Worm (Caenorhabditis elegans) whole organism, L2 larva: Measurements from ENCODE around the gene asp-2.

Experiments used
- ZK546.5 ChIP-seq: sonication (generic microtip); optimal IDR thresholded peaks from 2 replicates; lab custom pipeline; 2017; ENCODE audit warnings: missing biosample characterization, missing genetic modification characterization
- aly-2 ChIP-seq: fragments of 150-350 bp; optimal IDR thresholded peaks from 2 replicates; lab custom pipeline; 2014; ENCODE audit warnings: missing biosample characterization, missing genetic modification characterization
- lin-11 ChIP-seq: fragments of 150-350 bp; sonication (generic microtip); optimal IDR thresholded peaks from 2 replicates; lab custom pipeline; 2014; ENCODE audit warnings: missing biosample characterization, missing genetic modification characterization, inconsistent platforms, mixed read lengths
- skn-1 ChIP-seq: sonication (generic microtip); optimal IDR thresholded peaks from 2 replicates; lab custom pipeline; 2017; ENCODE audit warnings: missing biosample characterization, missing genetic modification characterization
- snpc-4 ChIP-seq: fragments of 150-350 bp; optimal IDR thresholded peaks from 2 replicates; lab custom pipeline; 2014; ENCODE audit warnings: missing biosample characterization, missing genetic modification characterization
- unc-39 ChIP-seq: fragments of 150-350 bp; optimal IDR thresholded peaks from 2 replicates; lab custom pipeline; 2014; ENCODE audit warnings: missing biosample characterization, missing genetic modification characterization

- TF ChIP-seq ZK546.5 (tag; lab: Kevin White, UChicago) (no peak), unc-39 (no peak), lin-11 (tag; lab: Kevin White, UChicago) (no peak), aly-2 (no peak), skn-1 (tag; lab: Kevin White, UChicago) (no peak), snpc-4 (tag; lab: Kevin White, UChicago) (no peak)
Measured at ce11 chrV:9221566-9221965, 18.7 kb downstream of the asp-2 start, which contains the start of gene grd-6.
